Worm (Caenorhabditis elegans) whole organism, L2 larva: ENCODE measurements around the gene der-2.

Source experiments
- F13H6.1 ChIP-seq: sonication (generic microtip); optimal IDR thresholded peaks from 2 replicates; lab custom pipeline; 2016; ENCODE audit warnings: missing genetic modification characterization, missing compliant biosample characterization
- aly-2 ChIP-seq: fragments of 150-350 bp; optimal IDR thresholded peaks from 2 replicates; lab custom pipeline; 2014; ENCODE audit warnings: missing biosample characterization, missing genetic modification characterization
- blmp-1 ChIP-seq: sonication (generic microtip); optimal IDR thresholded peaks from 2 replicates; lab custom pipeline; 2017; ENCODE audit warnings: missing genetic modification characterization, mild to moderate bottlenecking, missing compliant biosample characterization, antibody characterized with exemption, moderate library complexity; ENCODE audit not compliant: insufficient read depth
- dmd-4 ChIP-seq: sonication (generic microtip); optimal IDR thresholded peaks from 2 replicates; lab custom pipeline; 2017; ENCODE audit warnings: missing biosample characterization, missing genetic modification characterization
- elt-3 ChIP-seq: sonication (generic microtip); optimal IDR thresholded peaks from 2 replicates; lab custom pipeline; 2017; ENCODE audit warnings: missing biosample characterization, missing genetic modification characterization
- lin-11 ChIP-seq: fragments of 150-350 bp; sonication (generic microtip); optimal IDR thresholded peaks from 2 replicates; lab custom pipeline; 2014; ENCODE audit warnings: missing biosample characterization, missing genetic modification characterization, inconsistent platforms, mixed read lengths
- nhr-23 ChIP-seq: fragments of 150-350 bp; optimal IDR thresholded peaks from 2 replicates; lab custom pipeline; 2014; ENCODE audit warnings: missing biosample characterization, missing genetic modification reagents, missing genetic modification characterization
- nhr-6 ChIP-seq: fragments of 150-350 bp; optimal IDR thresholded peaks from 2 replicates; lab custom pipeline; 2014; ENCODE audit warnings: missing biosample characterization, missing genetic modification characterization
- nhr-77 ChIP-seq: fragments of 150-350 bp; optimal IDR thresholded peaks from 2 replicates; lab custom pipeline; 2014; ENCODE audit warnings: missing biosample characterization, missing genetic modification characterization
- skn-1 ChIP-seq: sonication (generic microtip); optimal IDR thresholded peaks from 2 replicates; lab custom pipeline; 2017; ENCODE audit warnings: missing biosample characterization, missing genetic modification characterization
- sma-9 ChIP-seq, 2 experiments: fragments of 150-350 bp in 1 of 2; sonication (generic microtip) in 1 of 2; optimal IDR thresholded peaks; 2 replicates each; lab custom pipeline; 2014 to 2016; ENCODE audit warnings: missing genetic modification characterization in 2 of 2, mild to moderate bottlenecking in 1 of 2, missing biosample characterization in 1 of 2, missing compliant biosample characterization in 1 of 2, missing genetic modification reagents in 1 of 2, moderate library complexity in 1 of 2
- snpc-4 ChIP-seq: fragments of 150-350 bp; optimal IDR thresholded peaks from 2 replicates; lab custom pipeline; 2014; ENCODE audit warnings: missing biosample characterization, missing genetic modification characterization
- unc-62 ChIP-seq: fragments of 150-350 bp; optimal IDR thresholded peaks from 2 replicates; lab custom pipeline; 2014; ENCODE audit warnings: missing biosample characterization, missing genetic modification reagents, missing genetic modification characterization

ce11 chrIII:7212028-7212427, 10.9 kb downstream of the der-2 start:
- TF ChIP-seq nhr-23 (tag; lab: Kevin White, UChicago) (no peak), unc-62 (no peak), lin-11 (no peak), snpc-4 (tag; lab: Kevin White, UChicago) (no peak), F13H6.1 (tag; lab: Kevin White, UChicago) (no peak), elt-3 (tag; lab: Kevin White, UChicago) (no peak), dmd-4 (tag; lab: Kevin White, UChicago) (no peak), blmp-1 (tag; lab: Kevin White, UChicago) (no peak), sma-9 (GFP tag; optimal IDR thresholded peaks at IDR 0.05; lab: Kevin White, UChicago) (no peak), sma-9 (tag; optimal IDR thresholded peaks at IDR 0.05; lab: Kevin White, UChicago) (no peak), nhr-77 (no peak), aly-2 (tag; lab: Kevin White, UChicago) (no peak), skn-1 (no peak), nhr-6 (no peak)
